Worm (Caenorhabditis elegans): ENCODE measurements around the gene clec-45.

ce11 chrV:7600149-7600548 is 37.8 kb upstream of the clec-45 start, which contains the start of gene C50E3.9:
- TF ChIP-seq nhr-11 (tag; optimal IDR thresholded peaks at IDR 0.05) (no peak), sma-9 (GFP tag; optimal IDR thresholded peaks at IDR 0.05) (no peak), sma-9 (tag; optimal IDR thresholded peaks at IDR 0.05) (no peak)
